Worm (Caenorhabditis elegans) whole organism, mixed stage, embryonic: ENCODE data around the gene gst-16.
A peak's percentile ranks its signal among the peaks of the same experiment; 100 is the strongest.

Experiments used
- blmp-1 ChIP-seq: fragments of 150-350 bp; optimal IDR thresholded peaks from 2 replicates; lab custom pipeline; 2014; ENCODE audit warnings: missing biosample characterization, missing genetic modification characterization
- ceh-43 ChIP-seq: fragments of 200-800 bp; sonication (Bioruptor generic); optimal IDR thresholded peaks from 2 replicates; lab custom pipeline; 2018; ENCODE audit warnings: mild to moderate bottlenecking, missing genetic modification characterization, moderate library complexity, missing compliant biosample characterization
- ceh-83 ChIP-seq: fragments of 200-800 bp; sonication (Bioruptor generic); optimal IDR thresholded peaks from 2 replicates; lab custom pipeline; 2018; ENCODE audit warnings: mild to moderate bottlenecking, missing genetic modification characterization, missing compliant biosample characterization
- ces-1 ChIP-seq: fragments of 150-350 bp; optimal IDR thresholded peaks from 2 replicates; lab custom pipeline; 2014; ENCODE audit warnings: missing biosample characterization, missing genetic modification reagents, missing genetic modification characterization
- elt-1 ChIP-seq: sonication (generic microtip); optimal IDR thresholded peaks from 2 replicates; lab custom pipeline; 2017; ENCODE audit warnings: missing genetic modification characterization, mild to moderate bottlenecking, missing compliant biosample characterization, antibody characterized with exemption, moderate library complexity, borderline replicate concordance; ENCODE audit not compliant: insufficient read depth
- elt-3 ChIP-seq: fragments of 150-350 bp; optimal IDR thresholded peaks from 2 replicates; lab custom pipeline; 2014; ENCODE audit warnings: missing biosample characterization, missing genetic modification characterization
- nhr-12 ChIP-seq: fragments of 150-350 bp; optimal IDR thresholded peaks from 2 replicates; lab custom pipeline; 2014; ENCODE audit warnings: missing biosample characterization, missing genetic modification characterization
- nhr-237 ChIP-seq: fragments of 150-350 bp; optimal IDR thresholded peaks from 2 replicates; lab custom pipeline; 2014; ENCODE audit warnings: missing biosample characterization, missing genetic modification characterization
- pha-4 ChIP-seq: fragments of 150-350 bp; optimal IDR thresholded peaks from 2 replicates; lab custom pipeline; 2018; ENCODE audit warnings: missing biosample characterization, missing genetic modification reagents, missing genetic modification characterization
- unc-39 ChIP-seq: fragments of 150-350 bp; optimal IDR thresholded peaks from 2 replicates; lab custom pipeline; 2014; ENCODE audit warnings: missing biosample characterization, missing genetic modification characterization
- unc-62 ChIP-seq: fragments of 150-350 bp; optimal IDR thresholded peaks from 2 replicates; lab custom pipeline; 2014; ENCODE audit warnings: missing biosample characterization, missing genetic modification reagents, missing genetic modification characterization
- zip-8 ChIP-seq: fragments of 150-350 bp; optimal IDR thresholded peaks from 2 replicates; lab custom pipeline; 2014; ENCODE audit warnings: missing biosample characterization, missing genetic modification characterization

- TF ChIP-seq ceh-83 (no peak), unc-39 (no peak), nhr-237 (tag; lab: Kevin White, UChicago) (no peak), elt-3 (tag; lab: Kevin White, UChicago) (no peak), ces-1 (GFP tag; lab: Kevin White, UChicago) (no peak), unc-62 (no peak), blmp-1 (tag; lab: Kevin White, UChicago) (no peak), ceh-43 (GFP tag; lab: Kevin White, UChicago) (no peak), nhr-12 (tag; lab: Kevin White, UChicago) (no peak), zip-8 (tag; lab: Kevin White, UChicago) (no peak), elt-1 (tag; lab: Kevin White, UChicago) (peak; percentile 77), pha-4 (tag; lab: Kevin White, UChicago) (no peak)
Measured at ce11 chrII:13632238-13632637, 8.0 kb upstream of the gst-16 start, which contains the start of gene tag-10.
